Worm (Caenorhabditis elegans): ENCODE data around the gene ugt-43.

ugt-43 gene

DNA sequence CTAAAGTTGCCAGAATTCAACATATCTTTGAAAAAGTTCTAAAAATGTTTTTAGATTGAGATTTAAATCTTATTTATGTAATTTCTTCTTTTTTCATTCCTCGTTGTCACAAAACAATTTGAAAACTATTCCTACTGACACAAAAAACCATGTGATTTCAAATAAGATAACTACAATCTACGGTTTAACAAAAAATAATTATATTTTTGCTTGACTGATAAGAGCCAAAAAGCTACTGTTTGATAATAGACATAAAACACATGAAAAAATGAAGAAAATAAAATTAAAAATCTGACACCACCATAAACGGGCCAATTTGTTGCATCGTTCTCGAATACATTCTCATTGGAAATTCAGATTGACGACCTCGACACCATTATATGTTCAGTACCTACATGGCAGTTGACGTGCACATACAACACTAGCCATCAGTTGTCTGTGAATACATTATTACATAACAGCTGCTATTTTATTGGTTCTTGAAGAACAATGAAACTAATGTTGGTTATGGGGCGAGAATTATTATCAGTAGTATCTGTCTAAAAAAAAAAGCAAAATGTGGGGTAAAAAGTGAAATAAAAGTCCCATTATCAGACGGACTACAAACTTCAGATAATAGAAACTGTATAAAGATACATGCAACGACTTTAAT is at the start of gene ugt-43:
Gene ugt-43, plus strand, starts transcription at position 602 of the 652 bp plus-strand sequence.
- TF ChIP-seq T22C8.4 (GFP tag; IDR thresholded peaks at IDR 0.05) (no peak), med-1 (GFP tag; optimal IDR thresholded peaks at IDR 0.05; ENCODE audit: insufficient read depth) (no peak), ztf-23 (GFP tag; IDR thresholded peaks at IDR 0.05) (no peak), cog-1 (tag; optimal IDR thresholded peaks at IDR 0.05) (no peak), ztf-29 (GFP tag; IDR thresholded peaks at IDR 0.05) (no peak), ref-1 (GFP tag; conservative IDR thresholded peaks at IDR 0.05) (no peak), flt-1 (GFP tag; IDR thresholded peaks at IDR 0.05) (no peak), tab-1 (GFP tag; IDR thresholded peaks at IDR 0.05) (no peak), klf-2 (GFP tag; conservative IDR thresholded peaks at IDR 0.05) (no peak)

DNA sequence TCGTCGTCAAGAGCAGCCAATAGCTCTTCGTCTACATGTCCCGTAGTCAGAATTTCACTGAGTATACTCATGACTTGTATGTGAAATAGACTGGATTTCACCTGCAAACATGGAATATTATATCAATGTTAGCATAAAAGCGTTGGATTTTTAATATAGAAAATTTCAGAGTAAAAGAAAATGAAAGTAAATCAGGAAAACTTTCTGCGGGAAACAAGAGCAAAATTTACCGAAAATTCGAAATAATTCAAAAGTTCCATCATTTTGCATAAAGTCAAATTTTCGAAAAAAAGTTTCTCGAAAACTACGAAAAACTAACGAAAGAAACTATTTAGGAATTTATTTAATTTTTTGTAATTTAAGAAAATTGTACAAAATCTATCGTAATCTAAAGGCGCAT is 46.6 kb upstream of the ugt-43 start, which contains the start of gene F13B12.6:
Gene F13B12.6, minus strand, starts transcription at position 101 of the 400 bp plus-strand sequence.
- TF ChIP-seq tab-1 (GFP tag; IDR thresholded peaks at IDR 0.05) (no peak), ref-1 (GFP tag; conservative IDR thresholded peaks at IDR 0.05) (no peak), med-1 (GFP tag; optimal IDR thresholded peaks at IDR 0.05; ENCODE audit: insufficient read depth) (no peak), cog-1 (tag; optimal IDR thresholded peaks at IDR 0.05) (no peak), T22C8.4 (GFP tag; IDR thresholded peaks at IDR 0.05) (no peak), ztf-23 (GFP tag; IDR thresholded peaks at IDR 0.05) (no peak), ztf-29 (GFP tag; IDR thresholded peaks at IDR 0.05) (no peak), flt-1 (GFP tag; IDR thresholded peaks at IDR 0.05) (no peak), klf-2 (GFP tag; conservative IDR thresholded peaks at IDR 0.05) (no peak)

DNA sequence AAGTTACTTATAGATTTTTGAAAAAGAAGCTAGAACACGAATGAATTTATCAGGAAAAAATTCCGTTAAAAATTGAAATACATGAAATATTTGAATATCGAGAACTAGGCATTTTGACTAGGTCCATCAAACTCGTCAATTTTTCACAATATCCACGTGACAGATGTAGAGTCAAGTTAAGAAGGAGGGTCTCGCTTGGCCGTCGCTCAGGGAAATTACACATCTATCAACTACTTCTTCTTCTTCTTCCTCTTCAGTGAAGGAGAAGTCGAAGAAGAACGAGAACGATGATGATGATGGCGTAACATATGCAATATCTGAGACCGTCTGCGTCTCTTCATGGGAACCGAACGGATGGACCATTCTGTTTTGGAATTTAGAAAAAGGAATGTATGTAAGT is 44.5 kb upstream of the ugt-43 start:
- no peak for TF ChIP-seq T22C8.4 (GFP tag; IDR thresholded peaks at IDR 0.05)
- TF ChIP-seq cog-1 (tag; optimal IDR thresholded peaks at IDR 0.05): no peak
- no peak for TF ChIP-seq ztf-29 (GFP tag; IDR thresholded peaks at IDR 0.05)
- no peak for TF ChIP-seq ref-1 (GFP tag; conservative IDR thresholded peaks at IDR 0.05)
- no peak for TF ChIP-seq tab-1 (GFP tag; IDR thresholded peaks at IDR 0.05)
- TF ChIP-seq ztf-23 (GFP tag; IDR thresholded peaks at IDR 0.05): no peak
- TF ChIP-seq klf-2 (GFP tag; conservative IDR thresholded peaks at IDR 0.05): no peak
- no peak for TF ChIP-seq med-1 (GFP tag; optimal IDR thresholded peaks at IDR 0.05; ENCODE audit: insufficient read depth)
- TF ChIP-seq flt-1 (GFP tag; IDR thresholded peaks at IDR 0.05): no peak

DNA sequence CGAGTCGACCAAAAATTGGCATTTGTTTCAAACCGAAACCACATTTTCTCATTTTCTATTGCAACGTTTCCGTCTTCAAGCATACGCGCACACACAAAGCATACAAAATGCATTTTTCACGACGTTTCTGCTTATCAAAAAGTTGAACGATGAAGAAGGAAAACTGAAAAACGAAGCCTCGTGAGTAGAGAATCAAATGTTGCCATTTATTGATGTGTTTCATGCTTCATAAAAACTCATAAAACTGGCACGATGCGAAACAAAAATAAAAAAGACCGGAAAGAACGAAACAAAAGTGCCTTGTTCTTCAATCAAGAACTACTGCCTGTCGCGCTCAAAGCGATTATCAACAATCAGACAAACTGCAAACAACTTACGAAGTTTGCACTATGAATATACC is 43.9 kb upstream of the ugt-43 start:
- TF ChIP-seq klf-2 (GFP tag; conservative IDR thresholded peaks at IDR 0.05) (no peak), tab-1 (GFP tag; IDR thresholded peaks at IDR 0.05) (no peak)

DNA sequence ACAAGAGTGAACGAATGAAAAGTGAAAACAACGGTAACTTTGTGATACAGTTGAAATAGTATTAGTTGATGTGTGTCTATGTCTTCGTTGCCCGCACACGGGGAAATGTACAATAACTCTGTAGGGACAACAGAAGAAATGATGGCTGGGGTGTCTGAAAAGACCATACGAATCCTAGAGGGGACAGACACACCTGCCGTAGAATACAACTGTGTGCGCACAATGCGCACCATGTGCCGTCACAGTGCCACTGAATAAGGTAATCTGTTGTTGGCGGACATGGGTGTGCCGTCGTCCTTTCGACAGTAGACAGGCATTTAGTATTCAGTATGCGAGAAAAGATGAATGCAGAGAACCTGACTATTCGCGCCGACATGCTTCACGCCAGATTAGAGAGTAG is 43.1 kb upstream of the ugt-43 start:
- TF ChIP-seq ref-1 (GFP tag; conservative IDR thresholded peaks at IDR 0.05): no peak
- TF ChIP-seq tab-1 (GFP tag; IDR thresholded peaks at IDR 0.05): no peak
- TF ChIP-seq T22C8.4 (GFP tag; IDR thresholded peaks at IDR 0.05): no peak
- TF ChIP-seq flt-1 (GFP tag; IDR thresholded peaks at IDR 0.05): no peak
- TF ChIP-seq klf-2 (GFP tag; conservative IDR thresholded peaks at IDR 0.05): no peak
- no peak for TF ChIP-seq ztf-29 (GFP tag; IDR thresholded peaks at IDR 0.05)
- no peak for TF ChIP-seq med-1 (GFP tag; optimal IDR thresholded peaks at IDR 0.05; ENCODE audit: insufficient read depth)
- TF ChIP-seq ztf-23 (GFP tag; IDR thresholded peaks at IDR 0.05): no peak
- TF ChIP-seq cog-1 (tag; optimal IDR thresholded peaks at IDR 0.05): no peak

DNA sequence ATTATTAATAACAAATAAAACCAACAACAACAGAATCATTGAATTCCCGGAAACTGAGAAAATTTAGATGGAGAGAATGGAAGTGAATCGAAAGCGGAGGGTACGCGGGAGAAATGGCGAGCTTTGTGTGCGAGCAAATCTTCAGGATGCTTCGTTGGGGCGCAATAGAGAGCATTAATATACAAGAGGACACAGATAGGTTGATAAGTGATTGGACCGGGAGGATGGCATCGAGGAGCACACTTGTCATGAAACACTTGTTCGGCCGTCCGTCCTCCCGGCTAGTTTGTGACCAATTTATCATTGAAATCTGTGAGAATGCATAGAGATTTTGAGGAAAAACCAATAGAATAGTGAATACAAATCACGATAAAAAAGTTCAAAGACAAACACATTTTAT is 42.2 kb upstream of the ugt-43 start:
- TF ChIP-seq cog-1 (tag; optimal IDR thresholded peaks at IDR 0.05) (no peak), T22C8.4 (GFP tag; IDR thresholded peaks at IDR 0.05) (no peak), klf-2 (GFP tag; conservative IDR thresholded peaks at IDR 0.05) (no peak), ztf-23 (GFP tag; IDR thresholded peaks at IDR 0.05) (no peak), med-1 (GFP tag; optimal IDR thresholded peaks at IDR 0.05; ENCODE audit: insufficient read depth) (no peak), ztf-29 (GFP tag; IDR thresholded peaks at IDR 0.05) (no peak), flt-1 (GFP tag; IDR thresholded peaks at IDR 0.05) (no peak), ref-1 (GFP tag; conservative IDR thresholded peaks at IDR 0.05) (no peak), tab-1 (GFP tag; IDR thresholded peaks at IDR 0.05) (no peak)

DNA sequence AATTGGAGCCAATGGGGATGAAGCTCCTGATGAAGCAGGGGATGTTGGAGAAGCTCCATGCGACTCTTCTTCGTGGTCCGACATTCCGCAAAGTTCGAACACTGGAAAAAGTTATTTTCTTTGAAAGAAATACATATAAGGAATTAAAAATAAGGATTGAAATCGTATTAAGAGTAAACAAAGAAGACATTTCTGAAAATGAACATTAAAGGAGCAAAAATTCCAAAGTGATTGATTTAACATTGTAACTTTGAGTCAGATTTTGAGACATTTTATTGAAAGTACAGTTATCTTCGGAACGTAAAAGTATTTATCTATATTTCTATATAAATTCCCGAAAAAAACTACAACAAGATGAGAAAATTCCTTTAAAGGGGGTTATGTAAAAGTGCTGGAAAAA is 39.9 kb upstream of the ugt-43 start, which contains the start of gene F13B12.1:
Gene F13B12.1, minus strand, starts transcription at position 101 of the 400 bp plus-strand sequence.
- no peak for TF ChIP-seq ref-1 (GFP tag; conservative IDR thresholded peaks at IDR 0.05)

DNA sequence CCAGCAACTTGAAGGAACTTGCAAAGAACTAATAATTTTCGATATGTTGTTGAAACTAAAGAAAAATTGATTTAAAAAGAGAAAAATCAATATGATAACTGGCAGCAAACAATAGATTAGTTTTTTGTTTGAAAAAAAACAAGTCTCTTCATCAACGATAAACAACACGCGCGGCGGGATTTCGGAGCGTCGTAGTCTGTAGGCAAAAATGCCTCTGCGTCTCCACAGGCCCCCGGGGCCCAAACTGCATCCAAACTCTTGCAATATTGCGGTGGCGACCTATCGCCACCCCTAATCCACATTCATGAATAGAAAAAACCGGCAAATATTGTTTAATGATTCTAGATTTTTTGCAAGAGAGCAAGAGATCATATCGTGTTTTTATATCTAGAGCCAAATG is 39.3 kb upstream of the ugt-43 start:
- TF ChIP-seq T22C8.4 (GFP tag; IDR thresholded peaks at IDR 0.05) (no peak), ztf-23 (GFP tag; IDR thresholded peaks at IDR 0.05) (no peak), ztf-29 (GFP tag; IDR thresholded peaks at IDR 0.05) (no peak)

DNA sequence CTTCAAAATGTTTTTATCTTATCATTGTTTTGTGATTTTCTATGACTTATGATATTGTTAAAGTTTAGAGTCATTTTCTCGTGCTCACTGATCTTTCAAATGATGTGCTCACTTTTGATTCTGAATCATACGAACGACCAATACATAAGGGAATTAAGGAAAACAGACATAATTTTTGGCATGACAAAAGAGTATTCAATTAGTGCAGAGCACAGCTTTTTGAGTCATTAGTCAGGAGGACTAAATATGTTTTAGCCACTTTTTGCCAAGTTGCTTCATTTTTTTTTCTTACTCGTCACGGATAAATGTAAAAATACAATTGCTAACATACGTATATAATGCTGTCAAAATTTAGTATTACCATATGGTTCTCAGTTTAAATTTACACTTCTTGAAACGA is 35.3 kb upstream of the ugt-43 start, which contains the start of gene F13B12.2:
Gene F13B12.2, minus strand, starts transcription at position 2 of the 400 bp plus-strand sequence.
- TF ChIP-seq flt-1 (GFP tag; IDR thresholded peaks at IDR 0.05) (no peak), ztf-29 (GFP tag; IDR thresholded peaks at IDR 0.05) (no peak), med-1 (GFP tag; optimal IDR thresholded peaks at IDR 0.05; ENCODE audit: insufficient read depth) (no peak), klf-2 (GFP tag; conservative IDR thresholded peaks at IDR 0.05) (no peak), ztf-23 (GFP tag; IDR thresholded peaks at IDR 0.05) (no peak), cog-1 (tag; optimal IDR thresholded peaks at IDR 0.05) (no peak), tab-1 (GFP tag; IDR thresholded peaks at IDR 0.05) (no peak), T22C8.4 (GFP tag; IDR thresholded peaks at IDR 0.05) (no peak), ref-1 (GFP tag; conservative IDR thresholded peaks at IDR 0.05) (no peak)

DNA sequence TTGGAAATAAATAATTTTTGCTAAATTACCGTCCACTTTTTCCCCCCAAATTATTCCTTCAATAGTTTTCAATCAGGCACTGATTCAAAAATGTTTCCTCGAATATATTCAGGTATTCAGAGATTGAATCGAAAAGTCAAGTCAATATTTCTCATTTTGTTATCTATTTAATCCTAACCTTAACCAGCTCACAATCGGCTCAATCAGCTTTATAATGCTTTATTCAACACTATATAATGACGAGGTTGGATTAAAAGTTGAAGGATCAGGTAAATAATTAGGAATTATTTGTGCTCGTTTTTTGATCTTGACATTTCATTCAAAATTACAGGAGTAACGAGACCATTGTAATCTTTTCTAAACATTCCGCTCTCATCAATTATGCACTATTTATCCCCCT is 33.9 kb upstream of the ugt-43 start:
- TF ChIP-seq ztf-29 (GFP tag; IDR thresholded peaks at IDR 0.05) (no peak), klf-2 (GFP tag; conservative IDR thresholded peaks at IDR 0.05) (no peak), cog-1 (tag; optimal IDR thresholded peaks at IDR 0.05) (no peak), med-1 (GFP tag; optimal IDR thresholded peaks at IDR 0.05; ENCODE audit: insufficient read depth) (no peak), ref-1 (GFP tag; conservative IDR thresholded peaks at IDR 0.05) (no peak), T22C8.4 (GFP tag; IDR thresholded peaks at IDR 0.05) (no peak)
